Fruit fly (Drosophila melanogaster): ENCODE measurements around the gene CG17806.

CG17806 gene

DNA sequence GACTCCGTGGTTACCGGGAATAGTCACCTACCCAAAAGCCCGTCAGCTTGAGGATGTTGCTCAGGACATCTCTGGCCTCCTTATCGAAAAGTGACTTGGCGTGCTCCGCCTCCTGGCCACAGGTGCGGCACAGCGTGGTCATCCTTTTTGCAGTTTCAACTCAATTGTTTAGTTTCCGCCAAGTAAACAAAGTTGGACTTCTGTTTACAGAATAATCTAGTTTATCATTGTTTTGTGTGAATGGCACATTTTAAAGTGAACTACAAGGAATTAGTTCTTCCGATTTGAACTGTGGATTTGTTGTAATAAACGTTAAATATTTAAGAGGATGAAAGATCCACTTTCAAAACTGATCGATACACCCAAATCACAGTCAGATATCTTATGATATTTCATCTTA lies at the start of gene CG17806:
Gene CG17806, minus strand, starts transcription at position 236 of the 400 bp plus-strand sequence.
- TF ChIP-seq CG17806 (tag; optimal IDR thresholded peaks at IDR 0.05) (peak; percentile 35), CG15710 (tag; optimal IDR thresholded peaks at IDR 0.05) (peak; percentile 12), gl (tag; optimal IDR thresholded peaks at IDR 0.05) (no peak), rn (GFP tag; IDR thresholded peaks at IDR 0.05) (no peak), CG32121 (GFP tag; IDR thresholded peaks at IDR 0.05) (no peak)

DNA sequence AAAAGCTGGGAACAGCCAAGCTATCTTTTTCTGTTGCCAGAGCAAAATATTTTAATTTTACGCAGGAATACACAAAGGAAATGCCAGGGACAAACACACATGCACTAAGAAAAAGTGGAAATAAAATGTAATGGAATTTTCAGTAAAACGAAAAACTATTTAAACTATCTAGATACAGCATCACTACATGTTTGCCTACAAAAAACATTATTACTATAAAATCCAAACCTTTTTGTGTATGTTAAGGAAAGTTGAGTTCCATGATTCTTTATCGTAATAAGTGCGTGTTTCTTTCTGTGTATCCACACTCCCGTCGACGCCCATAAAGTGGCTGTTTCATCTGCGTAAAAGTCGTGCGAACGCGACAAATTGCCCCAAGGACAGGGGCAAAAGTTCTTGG lies 46.1 kb upstream of the CG17806 start:
- TF ChIP-seq CG15710 (tag; optimal IDR thresholded peaks at IDR 0.05): peak; percentile 9
- TF ChIP-seq Ets98B (GFP tag; IDR thresholded peaks at IDR 0.05): no peak
- peak; percentile 43 for TF ChIP-seq CG8159 (tag; optimal IDR thresholded peaks at IDR 0.05)
- TF ChIP-seq CG10348 (GFP tag; IDR thresholded peaks at IDR 0.05): no peak

DNA sequence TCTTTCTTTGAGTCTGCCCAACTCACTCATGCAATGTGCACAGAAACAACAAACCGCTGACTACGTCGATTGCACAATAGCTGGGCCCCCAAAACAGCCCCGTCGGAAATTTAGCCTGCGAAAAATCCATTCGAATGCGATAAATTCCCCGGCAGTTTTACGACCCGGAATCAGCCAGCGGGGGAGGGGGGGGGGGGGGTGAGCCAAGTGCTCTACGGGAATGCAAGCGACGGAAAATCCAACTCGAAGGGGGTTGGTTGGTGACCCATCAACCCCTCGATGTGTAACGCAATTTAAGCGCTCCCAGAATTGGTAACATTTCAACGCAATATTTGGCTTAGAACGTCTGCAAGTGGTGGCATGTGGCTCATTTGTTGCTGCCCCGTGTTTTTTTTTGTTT lies 43.9 kb upstream of the CG17806 start:
- TF ChIP-seq EcR (GFP tag; optimal IDR thresholded peaks at IDR 0.05) (no peak), CG15710 (tag; optimal IDR thresholded peaks at IDR 0.05) (no peak), fd96Ca (GFP tag; IDR thresholded peaks at IDR 0.05) (no peak), Pif1A (GFP tag; optimal IDR thresholded peaks at IDR 0.05) (no peak), CG14655 (GFP tag; optimal IDR thresholded peaks at IDR 0.05) (no peak), CG12605 (GFP tag; IDR thresholded peaks at IDR 0.05) (no peak)

DNA sequence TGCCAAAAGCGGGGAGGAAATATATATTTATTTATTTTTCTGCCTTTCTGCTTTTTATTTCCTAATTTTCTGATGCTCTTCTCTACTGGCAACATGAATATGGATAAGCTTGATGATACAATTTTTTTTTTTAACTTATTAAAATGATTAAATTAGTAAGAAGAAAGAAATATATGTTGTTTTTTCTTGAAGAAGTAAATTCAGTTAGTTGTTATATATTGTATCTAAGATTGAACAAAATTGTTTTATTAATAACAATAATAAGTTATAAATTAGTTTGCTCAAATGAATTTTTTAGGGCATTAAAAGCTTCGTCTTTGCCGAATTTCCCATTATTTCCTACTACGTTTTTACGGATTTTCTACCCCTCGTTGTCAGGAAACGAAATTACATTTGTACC lies 27.5 kb upstream of the CG17806 start:
- TF ChIP-seq D1 (tag; optimal IDR thresholded peaks at IDR 0.05) (no peak), CG17806 (tag; optimal IDR thresholded peaks at IDR 0.05) (no peak), fd96Ca (GFP tag; IDR thresholded peaks at IDR 0.05) (no peak), Pif1A (GFP tag; optimal IDR thresholded peaks at IDR 0.05) (no peak), CG4496 (GFP tag; IDR thresholded peaks at IDR 0.05) (no peak), EcR (GFP tag; optimal IDR thresholded peaks at IDR 0.05) (no peak), CG13204 (GFP tag; optimal IDR thresholded peaks at IDR 0.05) (no peak), gl (tag; optimal IDR thresholded peaks at IDR 0.05) (no peak), CG8301 (tag; optimal IDR thresholded peaks at IDR 0.05) (no peak), CG32121 (GFP tag; IDR thresholded peaks at IDR 0.05) (no peak), CG12605 (GFP tag; IDR thresholded peaks at IDR 0.05) (no peak), Snoo (tag; optimal IDR thresholded peaks at IDR 0.05) (no peak), CG14655 (GFP tag; optimal IDR thresholded peaks at IDR 0.05) (no peak), Pif1B (GFP tag; optimal IDR thresholded peaks at IDR 0.05) (no peak), Ets98B (GFP tag; IDR thresholded peaks at IDR 0.05) (no peak), CG9948 (tag; optimal IDR thresholded peaks at IDR 0.05) (no peak), CG15710 (tag; optimal IDR thresholded peaks at IDR 0.05) (no peak)

DNA sequence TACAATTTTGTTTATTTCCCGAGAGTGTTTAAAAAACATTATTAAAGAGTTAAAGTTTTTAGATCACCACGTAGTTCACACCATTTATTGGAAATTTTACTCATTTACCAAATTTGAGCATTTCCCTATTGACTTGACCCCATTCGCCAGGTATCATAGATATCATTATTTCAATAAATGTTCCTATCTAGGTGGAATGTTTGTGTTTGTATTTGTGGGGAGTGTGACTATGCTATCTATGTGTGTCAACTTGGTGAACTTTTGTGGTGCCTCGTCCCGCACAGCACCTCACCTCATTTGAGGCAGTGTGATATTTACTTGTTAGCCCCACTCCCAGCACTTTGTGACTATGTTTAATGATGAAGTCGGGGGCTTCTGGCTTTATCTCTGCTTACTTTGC lies 25.6 kb upstream of the CG17806 start:
- TF ChIP-seq CG8301 (tag; optimal IDR thresholded peaks at IDR 0.05) (no peak), fd96Ca (GFP tag; IDR thresholded peaks at IDR 0.05) (no peak), CG14655 (GFP tag; optimal IDR thresholded peaks at IDR 0.05) (no peak), CG34367 (tag; optimal IDR thresholded peaks at IDR 0.05) (no peak), CG15710 (tag; optimal IDR thresholded peaks at IDR 0.05) (no peak), Pif1B (GFP tag; optimal IDR thresholded peaks at IDR 0.05) (no peak), CG8159 (tag; optimal IDR thresholded peaks at IDR 0.05) (no peak), CG12605 (GFP tag; IDR thresholded peaks at IDR 0.05) (no peak), Pif1A (GFP tag; optimal IDR thresholded peaks at IDR 0.05) (no peak), CG32121 (GFP tag; IDR thresholded peaks at IDR 0.05) (no peak)

DNA sequence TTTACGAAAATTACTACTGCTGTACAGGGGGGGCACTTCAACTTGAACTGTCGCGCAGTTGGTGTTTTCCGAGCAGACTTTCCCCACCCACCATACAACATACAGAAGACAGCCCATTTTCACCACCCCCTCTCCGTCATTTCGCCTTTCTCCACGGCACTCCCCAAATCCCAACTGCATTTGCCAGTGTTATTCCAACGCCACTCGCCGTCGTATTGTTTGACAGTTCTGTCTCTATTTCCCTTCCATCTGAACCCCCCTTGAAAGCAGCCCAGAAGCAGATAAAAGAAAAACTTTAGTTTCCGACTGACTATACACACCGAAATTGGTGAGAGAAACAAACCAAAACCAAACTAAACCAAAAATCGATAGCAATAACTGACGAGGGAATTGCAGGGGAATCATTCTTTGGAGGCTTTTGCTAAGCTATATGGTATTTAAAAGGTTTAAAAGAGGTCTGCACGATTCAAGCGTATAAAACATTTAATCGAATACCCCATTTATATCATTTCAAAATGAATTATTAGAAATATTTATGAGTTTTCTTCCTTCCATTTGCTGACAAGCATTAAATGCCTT lies 24.1 kb upstream of the CG17806 start:
- no peak for TF ChIP-seq CG32121 (GFP tag; IDR thresholded peaks at IDR 0.05)
- no peak for TF ChIP-seq EcR (GFP tag; optimal IDR thresholded peaks at IDR 0.05)
- TF ChIP-seq gl (tag; optimal IDR thresholded peaks at IDR 0.05): no peak
- no peak for TF ChIP-seq CG14655 (GFP tag; optimal IDR thresholded peaks at IDR 0.05)

DNA sequence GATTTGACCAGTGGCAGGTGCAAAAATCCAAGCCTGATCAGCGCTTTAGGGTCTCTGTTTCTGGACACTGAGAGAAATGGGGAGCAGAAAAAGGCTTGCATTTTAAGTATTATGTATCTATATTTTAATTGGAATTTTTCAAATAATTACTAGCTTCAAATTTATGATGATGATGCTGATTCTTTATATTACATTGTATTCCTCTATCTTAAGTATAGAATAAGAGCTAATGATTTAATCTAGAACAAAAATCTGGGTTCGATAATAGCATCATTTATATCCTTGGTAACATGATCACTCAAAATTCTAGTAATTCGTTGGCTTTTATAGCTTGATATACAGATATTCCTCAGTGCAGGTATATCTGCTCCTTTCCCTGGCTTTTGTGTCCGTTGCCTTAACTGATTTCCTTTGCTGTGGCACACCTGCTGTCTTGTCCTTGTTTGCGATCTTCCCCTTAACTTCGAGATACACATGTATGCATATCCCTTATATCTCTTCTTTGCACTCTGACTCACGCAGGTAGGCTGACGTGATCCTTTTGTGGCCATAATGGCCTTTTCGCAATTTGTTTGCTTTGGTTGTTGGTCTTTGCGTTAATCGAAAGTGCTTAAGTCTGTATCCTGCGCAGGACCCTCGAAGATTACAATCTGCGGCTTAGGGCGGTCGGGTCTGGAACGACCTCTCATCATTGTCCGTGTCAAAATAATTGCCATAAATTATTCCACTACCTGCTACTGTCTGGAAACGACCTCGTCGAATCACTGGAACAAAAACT lies 22.9 kb upstream of the CG17806 start:
- TF ChIP-seq CG32121 (GFP tag; IDR thresholded peaks at IDR 0.05) (no peak), Snoo (tag; optimal IDR thresholded peaks at IDR 0.05) (peak; percentile 52), CG8301 (tag; optimal IDR thresholded peaks at IDR 0.05) (no peak), rn (GFP tag; IDR thresholded peaks at IDR 0.05) (no peak), D1 (tag; optimal IDR thresholded peaks at IDR 0.05) (no peak), Pif1B (GFP tag; optimal IDR thresholded peaks at IDR 0.05) (peak; percentile 31), CG12605 (GFP tag; IDR thresholded peaks at IDR 0.05) (no peak), CG14655 (GFP tag; optimal IDR thresholded peaks at IDR 0.05) (peak; percentile 21), Ets98B (GFP tag; IDR thresholded peaks at IDR 0.05) (no peak), CG13204 (GFP tag; optimal IDR thresholded peaks at IDR 0.05) (no peak), CG15710 (tag; optimal IDR thresholded peaks at IDR 0.05) (peak; percentile 52), CG8159 (tag; optimal IDR thresholded peaks at IDR 0.05) (peak; percentile 62), CG34367 (tag; optimal IDR thresholded peaks at IDR 0.05) (peak; percentile 10), gl (tag; optimal IDR thresholded peaks at IDR 0.05) (no peak), CG10348 (GFP tag; IDR thresholded peaks at IDR 0.05) (no peak), Pif1A (GFP tag; optimal IDR thresholded peaks at IDR 0.05) (peak; percentile 35), CG17806 (tag; optimal IDR thresholded peaks at IDR 0.05) (peak; percentile 73), EcR (GFP tag; optimal IDR thresholded peaks at IDR 0.05) (no peak), fd96Ca (GFP tag; IDR thresholded peaks at IDR 0.05) (no peak), CG9948 (tag; optimal IDR thresholded peaks at IDR 0.05) (peak; percentile 33)
